Fruit fly (Drosophila melanogaster) Kc167 (cell line): ENCODE results near the gene Ugt304A1.

Source experiments
- Myc ChIP-seq: fragments of >200 bp; optimal IDR thresholded peaks from 2 replicates; lab custom pipeline; 2017; ENCODE audit warnings: missing external identifiers
- insv ChIP-seq: fragments of >200 bp; optimal IDR thresholded peaks from 3 replicates; lab custom pipeline; 2018; ENCODE audit warnings: missing external identifiers
- psq ChIP-seq: fragments of >200 bp; optimal IDR thresholded peaks from 2 replicates; lab custom pipeline; 2017; ENCODE audit warnings: missing external identifiers
- ttk ChIP-seq: sonication (Bioruptor generic); optimal IDR thresholded peaks from 2 replicates; lab custom pipeline; 2017; ENCODE audit warnings: missing external identifiers

dm6 chr3R:11216156-11216630 lies 41.0 kb upstream of the Ugt304A1 start, which contains the start of the genes RpS25 and CG4820:
- TF ChIP-seq insv (lab: Kevin White, UChicago) = no peak
- TF ChIP-seq Myc (lab: Kevin White, UChicago) = no peak
- no peak for TF ChIP-seq psq
- no peak for TF ChIP-seq ttk
